Fruit fly (Drosophila melanogaster) Kc167 (cell line): Measurements from ENCODE around the gene Rbp9.

Source experiments
- Myc ChIP-seq: fragments of >200 bp; optimal IDR thresholded peaks from 2 replicates; lab custom pipeline; 2017; ENCODE audit warnings: missing external identifiers
- Sin3A ChIP-seq: fragments of >200 bp; optimal IDR thresholded peaks from 2 replicates; lab custom pipeline; 2018; ENCODE audit warnings: missing external identifiers
- h ChIP-seq: fragments of >200 bp; optimal IDR thresholded peaks from 3 replicates; lab custom pipeline; 2018; ENCODE audit warnings: missing external identifiers
- psq ChIP-seq: fragments of >200 bp; optimal IDR thresholded peaks from 2 replicates; lab custom pipeline; 2017; ENCODE audit warnings: missing external identifiers
- ttk ChIP-seq: sonication (Bioruptor generic); optimal IDR thresholded peaks from 2 replicates; lab custom pipeline; 2017; ENCODE audit warnings: missing external identifiers

DNA sequence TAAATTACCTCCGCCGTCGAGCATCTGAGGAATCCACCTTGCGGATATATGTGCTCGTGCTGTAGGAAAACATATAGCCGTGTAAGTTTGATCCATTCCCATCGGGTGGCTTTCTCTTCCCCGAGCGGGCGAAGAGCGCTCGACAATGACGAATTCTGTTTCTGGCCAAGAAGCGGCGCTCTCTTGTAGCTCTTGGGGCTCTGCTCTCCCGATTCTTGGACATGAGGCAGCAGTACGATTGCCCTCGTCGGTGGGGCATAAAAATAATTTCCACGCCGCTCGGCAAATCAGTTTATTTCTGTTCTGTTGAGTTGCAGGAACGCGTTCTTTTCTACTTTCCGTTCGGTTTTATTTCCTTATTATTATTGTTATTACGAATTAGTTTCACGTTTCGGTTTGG lies 4.3 kb downstream of the Rbp9 start:
- TF ChIP-seq psq (lab: Kevin White, UChicago): no peak
- TF ChIP-seq ttk: no peak
- no peak for TF ChIP-seq Myc
- no peak for TF ChIP-seq Sin3A (lab: Kevin White, UChicago)
- TF ChIP-seq h (lab: Kevin White, UChicago): no peak
